Worm (Caenorhabditis elegans): ENCODE results near the gene C33D9.3.

Gene C33D9.3

ce11 chrIV:8792808-8793207 lies at the start of gene C33D9.3:
Gene C33D9.3 (minus strand): TSS chrIV:8792908.
- no peak for TF ChIP-seq dmd-9 (GFP tag; IDR thresholded peaks at IDR 0.05)
- no peak for TF ChIP-seq dmd-8 (GFP tag; IDR thresholded peaks at IDR 0.05)
- TF ChIP-seq unc-62 (GFP tag; optimal IDR thresholded peaks at IDR 0.05 in 1 of 2) = peak in 1 of 2 experiments; percentile 15
- no peak for TF ChIP-seq unc-62 (tag; optimal IDR thresholded peaks at IDR 0.05)
- TF ChIP-seq nhr-10 (tag; optimal IDR thresholded peaks at IDR 0.05) = no peak

ce11 chrIV:8840161-8840765 lies 47.6 kb upstream of the C33D9.3 start, which contains the start of the genes T28C6.11 and T11B7.1:
Gene T28C6.11 (minus strand): TSS chrIV:8840261.
Gene T11B7.1 (plus strand): TSS chrIV:8840715.
- TF ChIP-seq Y105C5A.15 (GFP tag; IDR thresholded peaks at IDR 0.05) (no peak), dmd-9 (GFP tag; IDR thresholded peaks at IDR 0.05) (no peak), ceh-62 (tag; optimal IDR thresholded peaks at IDR 0.05) (no peak), madf-5 (GFP tag; IDR thresholded peaks at IDR 0.05) (no peak), F26F4.8 (GFP tag; conservative IDR thresholded peaks at IDR 0.05) (no peak), nhr-102 (tag; optimal IDR thresholded peaks at IDR 0.05) (no peak), lin-1 (GFP tag; IDR thresholded peaks at IDR 0.05) (no peak), dmd-6 (GFP tag; IDR thresholded peaks at IDR 0.05) (no peak)

ce11 chrIV:8830591-8830990 lies 37.9 kb upstream of the C33D9.3 start, which contains the start of gene T28C6.8:
Gene T28C6.8 (minus strand): TSS chrIV:8830727.
- TF ChIP-seq lin-1 (GFP tag; IDR thresholded peaks at IDR 0.05) (0 out of 2 replicates have a peak, but pooled peaks have one; percentile 25), set-16 (GFP tag; IDR thresholded peaks at IDR 0.05) (no peak), T26A8.4 (GFP tag; IDR thresholded peaks at IDR 0.05) (peak; percentile 67), aha-1 (tag) (peak; percentile 77), Y75B8A.6 (GFP tag; IDR thresholded peaks at IDR 0.05) (no peak), pqm-1 (tag; optimal IDR thresholded peaks at IDR 0.05) (peak; percentile 22), duxl-1 (tag; optimal IDR thresholded peaks at IDR 0.05; ENCODE audit: poor library complexity) (no peak), jun-1 (tag; optimal IDR thresholded peaks at IDR 0.05) (no peak), nhr-28 (tag; optimal IDR thresholded peaks at IDR 0.05) (peak; percentile 88), fos-1 (tag; optimal IDR thresholded peaks at IDR 0.05) (no peak), daf-16 (GFP tag; optimal IDR thresholded peaks at IDR 0.05) (no peak), daf-16 (tag; optimal IDR thresholded peaks at IDR 0.05) (peak; percentile 93), daf-8 (GFP tag; IDR thresholded peaks at IDR 0.05) (no peak), mdl-1 (tag; optimal IDR thresholded peaks at IDR 0.05) (peak in 1 of 2 experiments; percentile 47), ceh-44 (GFP tag; IDR thresholded peaks at IDR 0.05) (no peak), mep-1 (tag; optimal IDR thresholded peaks at IDR 0.05) (peak; percentile 23), hmg-1.1 (GFP tag; IDR thresholded peaks at IDR 0.05) (0 out of 2 replicates have a peak, but pooled peaks have one; percentile 46), cey-2 (tag; optimal IDR thresholded peaks at IDR 0.05; ENCODE audit: borderline replicate concordance, insufficient read depth) (peak; percentile 33), dpl-1 (GFP tag; optimal IDR thresholded peaks at IDR 0.05) (peak; percentile 26), lin-29 (GFP tag; IDR thresholded peaks at IDR 0.05) (no peak), unc-130 (GFP tag; optimal IDR thresholded peaks at IDR 0.05) (no peak), hlh-11 (tag; optimal IDR thresholded peaks at IDR 0.05) (peak; percentile 84), dmd-6 (GFP tag; IDR thresholded peaks at IDR 0.05) (peak; percentile 46), ceh-28 (tag; optimal IDR thresholded peaks at IDR 0.05) (no peak), Y48G9A.11 (GFP tag; IDR thresholded peaks at IDR 0.05) (no peak), mxl-3 (GFP tag; optimal IDR thresholded peaks at IDR 0.05) (peak; percentile 83), dve-1 (tag; optimal IDR thresholded peaks at IDR 0.05; ENCODE audit: insufficient read depth) (peak; percentile 43), lin-13 (GFP tag; optimal IDR thresholded peaks at IDR 0.05) (peak; percentile 16), nhr-237 (tag; optimal IDR thresholded peaks at IDR 0.05) (no peak), ces-1 (GFP tag; optimal IDR thresholded peaks at IDR 0.05) (no peak), nhr-77 (tag; optimal IDR thresholded peaks at IDR 0.05) (peak; percentile 77), ZK337.2 (GFP tag; IDR thresholded peaks at IDR 0.05) (no peak), egl-43 (GFP tag; IDR thresholded peaks at IDR 0.05) (no peak), ZK546.5 (tag; optimal IDR thresholded peaks at IDR 0.05) (no peak), lsy-2 (tag; optimal IDR thresholded peaks at IDR 0.05) (peak in 1 of 2 experiments; percentile 39), ztf-11 (tag; optimal IDR thresholded peaks at IDR 0.05) (no peak), nhr-11 (tag; optimal IDR thresholded peaks at IDR 0.05) (peak; percentile 64), daf-12 (tag; optimal IDR thresholded peaks at IDR 0.05) (no peak)
